Worm (Caenorhabditis elegans) whole organism, early embryonic: ENCODE results near the gene eak-4.
A peak's percentile ranks its signal among the peaks of the same experiment; 100 is the strongest.

ENCODE experiments used
- B0310.2 ChIP-seq: sonication (generic microtip); optimal IDR thresholded peaks from 2 replicates; lab custom pipeline; 2016; ENCODE audit warnings: mild to moderate bottlenecking, missing genetic modification characterization, missing compliant biosample characterization
- F13C5.2 ChIP-seq: sonication (generic microtip); optimal IDR thresholded peaks from 2 replicates; lab custom pipeline; 2017; ENCODE audit warnings: mild to moderate bottlenecking, missing genetic modification characterization, inconsistent platforms, missing compliant biosample characterization
- aly-1 ChIP-seq: sonication (generic microtip); optimal IDR thresholded peaks from 2 replicates; lab custom pipeline; 2016; ENCODE audit warnings: missing genetic modification characterization, missing compliant biosample characterization
- ama-1 ChIP-seq: fragments of 150-350 bp; optimal IDR thresholded peaks from 2 replicates; lab custom pipeline; 2014
- ceh-13 ChIP-seq: fragments of 200-800 bp; sonication (Bioruptor generic); optimal IDR thresholded peaks from 2 replicates; lab custom pipeline; 2018; ENCODE audit warnings: mild to moderate bottlenecking, missing genetic modification characterization, missing compliant biosample characterization
- ceh-36 ChIP-seq: sonication (generic microtip); optimal IDR thresholded peaks from 2 replicates; lab custom pipeline; 2016; ENCODE audit warnings: missing genetic modification characterization, inconsistent platforms, missing compliant biosample characterization
- ets-7 ChIP-seq: sonication (generic microtip); optimal IDR thresholded peaks from 2 replicates; lab custom pipeline; 2016; ENCODE audit warnings: missing genotype, missing genetic modification characterization, missing compliant biosample characterization
- flt-1 ChIP-seq: fragments of 200-800 bp; sonication (Bioruptor generic); IDR thresholded peaks from 2 replicates; pipeline ENCODE4 v1.3.6; 2022; ENCODE audit warnings: missing genetic modification characterization, missing compliant biosample characterization
- hmbx-1 ChIP-seq: sonication (generic microtip); optimal IDR thresholded peaks from 2 replicates; lab custom pipeline; 2016; ENCODE audit warnings: mild to moderate bottlenecking, missing genetic modification characterization, missing compliant biosample characterization
- hmg-4 ChIP-seq: fragments of 200-800 bp; sonication (Bioruptor generic); optimal IDR thresholded peaks from 2 replicates; lab custom pipeline; 2018; ENCODE audit warnings: mild to moderate bottlenecking, missing genetic modification characterization, missing compliant biosample characterization
- hnd-1 ChIP-seq: sonication (generic microtip); optimal IDR thresholded peaks from 2 replicates; lab custom pipeline; 2016; ENCODE audit warnings: missing genetic modification characterization, missing compliant biosample characterization
- pes-1 ChIP-seq: fragments of 200-800 bp; sonication (Bioruptor generic); IDR thresholded peaks from 2 replicates; pipeline ENCODE4 v1.3.6; 2022; ENCODE audit warnings: missing genetic modification reagents, missing genetic modification characterization, missing compliant biosample characterization
- scrt-1 ChIP-seq: fragments of 200-800 bp; sonication (Bioruptor generic); IDR thresholded peaks from 2 replicates; pipeline ENCODE4 v1.3.6; 2022; ENCODE audit warnings: missing genetic modification characterization, missing compliant biosample characterization
- sea-1 ChIP-seq: fragments of 200-800 bp; sonication (Bioruptor generic); conservative IDR thresholded peaks from 2 replicates; pipeline ENCODE4 v1.3.6; 2022; ENCODE audit warnings: missing genetic modification characterization, missing compliant biosample characterization
- tbx-11 ChIP-seq: fragments of 200-800 bp; sonication (Bioruptor generic); IDR thresholded peaks from 2 replicates; pipeline ENCODE4 v1.3.6; 2022; ENCODE audit warnings: missing genetic modification characterization, missing compliant biosample characterization
- tbx-37 ChIP-seq: fragments of 200-800 bp; sonication (Bioruptor generic); conservative IDR thresholded peaks from 2 replicates; pipeline ENCODE4 v1.3.6; 2022; ENCODE audit warnings: missing genetic modification reagents, missing genetic modification characterization, missing compliant biosample characterization
- tra-4 ChIP-seq: sonication (generic microtip); optimal IDR thresholded peaks from 2 replicates; lab custom pipeline; 2017; ENCODE audit warnings: missing genetic modification characterization, missing compliant biosample characterization

Gene eak-4

DNA sequence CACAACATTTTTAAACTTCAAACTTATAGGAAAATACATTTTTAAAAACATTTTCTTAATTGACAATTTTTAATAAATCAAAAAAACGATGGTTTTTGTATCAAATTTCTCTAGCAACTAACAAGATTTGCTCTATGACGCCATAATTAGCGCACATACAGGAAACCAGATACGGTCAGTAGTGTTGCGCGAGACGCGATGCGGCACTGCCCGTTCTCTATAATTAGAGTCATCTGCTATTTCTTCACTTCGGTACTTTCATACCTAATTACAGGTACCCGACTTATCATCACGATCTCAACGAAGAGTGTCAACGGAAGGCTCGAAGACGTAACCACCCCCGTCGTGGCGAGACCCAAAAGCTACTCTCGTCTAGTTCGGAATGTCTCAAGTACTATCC, 19.3 kb upstream of the eak-4 start:
- TF ChIP-seq sea-1 (no peak), aly-1 (tag; lab: Kevin White, UChicago) (no peak), pes-1 (GFP tag; lab: Robert Waterston, UW) (peak; percentile 24; the same call in 1 of the 2 replicates), hmbx-1 (tag; lab: Kevin White, UChicago) (no peak), ceh-36 (peak; percentile 5), tra-4 (tag; lab: Kevin White, UChicago) (no peak), tbx-37 (GFP tag; lab: Robert Waterston, UW) (no peak), hnd-1 (tag; lab: Kevin White, UChicago) (no peak), flt-1 (GFP tag; lab: Robert Waterston, UW) (0 out of 2 replicates have a peak, but pooled peaks have one; percentile 12), scrt-1 (GFP tag; lab: Robert Waterston, UW) (no peak), F13C5.2 (tag; lab: Kevin White, UChicago) (no peak), hmg-4 (GFP tag; lab: Kevin White, UChicago) (no peak), tbx-11 (GFP tag; lab: Robert Waterston, UW) (no peak), ceh-13 (no peak), ets-7 (no peak), B0310.2 (tag; lab: Kevin White, UChicago) (peak; percentile 28), ama-1 (no peak)

DNA sequence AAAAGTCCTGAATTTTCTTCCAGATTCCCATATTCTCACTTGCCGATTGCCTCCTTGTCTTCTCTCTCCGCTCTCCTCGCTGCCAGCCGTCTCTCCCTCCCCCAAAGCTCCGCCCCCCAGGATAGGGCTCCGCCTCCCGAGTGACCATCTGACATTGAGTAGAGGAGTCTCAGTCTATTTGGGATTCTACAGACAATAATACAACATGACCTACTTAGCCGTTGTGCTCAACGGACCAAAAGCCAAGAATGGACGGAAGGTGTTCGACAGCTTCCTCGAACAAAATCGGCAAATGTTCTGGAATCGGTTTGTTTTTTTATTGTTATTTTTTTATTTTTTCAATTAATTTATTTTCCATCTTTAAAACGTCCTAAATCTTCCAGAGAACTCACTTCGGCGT, 16.7 kb upstream of the eak-4 start, which contains the start of gene ham-1:
Gene ham-1, plus strand, starts transcription at position 173 of the 400 bp plus-strand sequence.
- no peak for TF ChIP-seq ceh-36
- no peak for TF ChIP-seq ets-7
- TF ChIP-seq ama-1, result no peak
- no peak for TF ChIP-seq tra-4 (tag; lab: Kevin White, UChicago)
- no peak for TF ChIP-seq tbx-37 (GFP tag; lab: Robert Waterston, UW)
- no peak for TF ChIP-seq hnd-1 (tag; lab: Kevin White, UChicago)
- no peak for TF ChIP-seq sea-1
- TF ChIP-seq hmbx-1 (tag; lab: Kevin White, UChicago), result no peak
- no peak for TF ChIP-seq F13C5.2 (tag; lab: Kevin White, UChicago)
- no peak for TF ChIP-seq hmg-4 (GFP tag; lab: Kevin White, UChicago)
- TF ChIP-seq aly-1 (tag; lab: Kevin White, UChicago), result no peak
- no peak for TF ChIP-seq ceh-13

DNA sequence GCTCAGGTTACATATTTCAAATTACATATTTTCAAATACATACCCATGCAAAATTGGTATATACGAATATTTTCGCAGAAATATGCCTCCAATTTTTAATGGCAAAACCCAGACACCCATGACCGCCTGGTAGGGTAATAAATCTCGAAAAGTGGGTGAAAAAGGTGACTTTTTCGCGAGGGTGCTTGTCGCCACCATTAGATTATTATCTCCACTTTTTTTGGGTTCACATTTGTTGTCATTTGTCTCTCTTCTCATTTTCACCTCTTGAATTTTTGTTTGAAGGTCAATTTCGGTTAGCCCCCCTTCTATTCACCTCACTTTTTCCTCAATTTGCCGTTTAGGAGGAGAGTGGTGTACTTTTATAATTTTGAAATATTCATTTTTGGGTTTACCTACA, 14.9 kb upstream of the eak-4 start:
- TF ChIP-seq aly-1 (tag; lab: Kevin White, UChicago), result no peak
- no peak for TF ChIP-seq flt-1 (GFP tag; lab: Robert Waterston, UW)
- no peak for TF ChIP-seq ceh-36
- no peak for TF ChIP-seq ets-7
- TF ChIP-seq scrt-1 (GFP tag; lab: Robert Waterston, UW), result no peak
- TF ChIP-seq ceh-13, result no peak
- no peak for TF ChIP-seq tbx-37 (GFP tag; lab: Robert Waterston, UW)
- TF ChIP-seq ama-1, result no peak
- no peak for TF ChIP-seq hmg-4 (GFP tag; lab: Kevin White, UChicago)
- no peak for TF ChIP-seq hnd-1 (tag; lab: Kevin White, UChicago)
- no peak for TF ChIP-seq F13C5.2 (tag; lab: Kevin White, UChicago)
- TF ChIP-seq sea-1, result no peak
- no peak for TF ChIP-seq tbx-11 (GFP tag; lab: Robert Waterston, UW)
- TF ChIP-seq pes-1 (GFP tag; lab: Robert Waterston, UW), result no peak
- TF ChIP-seq hmbx-1 (tag; lab: Kevin White, UChicago), result no peak
- no peak for TF ChIP-seq B0310.2 (tag; lab: Kevin White, UChicago)
- TF ChIP-seq tra-4 (tag; lab: Kevin White, UChicago), result no peak

DNA sequence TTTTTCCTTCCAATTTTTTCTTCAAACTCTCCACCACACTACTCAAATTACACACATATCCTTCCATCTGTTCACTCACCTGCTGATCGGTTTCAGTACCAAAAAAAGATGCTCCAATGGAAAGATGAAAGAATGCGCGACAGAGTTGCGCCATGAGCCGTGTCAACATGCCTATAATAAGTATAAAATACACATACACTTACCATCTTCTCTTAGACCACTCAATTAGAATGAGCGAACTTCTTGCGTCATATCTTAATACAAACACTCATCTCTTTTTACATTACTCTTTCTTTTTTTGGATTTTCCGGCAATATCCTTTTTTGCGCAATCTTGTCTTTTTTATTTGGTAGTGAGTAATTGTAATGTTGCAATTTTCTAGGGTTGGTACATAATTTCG, 12.4 kb upstream of the eak-4 start:
- TF ChIP-seq aly-1 (tag; lab: Kevin White, UChicago) (no peak), sea-1 (no peak), ceh-13 (no peak), hmbx-1 (tag; lab: Kevin White, UChicago) (no peak), ceh-36 (no peak), hmg-4 (GFP tag; lab: Kevin White, UChicago) (no peak), tra-4 (tag; lab: Kevin White, UChicago) (no peak), F13C5.2 (tag; lab: Kevin White, UChicago) (no peak), pes-1 (GFP tag; lab: Robert Waterston, UW) (no peak), hnd-1 (tag; lab: Kevin White, UChicago) (no peak), ets-7 (no peak), tbx-11 (GFP tag; lab: Robert Waterston, UW) (no peak), scrt-1 (GFP tag; lab: Robert Waterston, UW) (no peak), tbx-37 (GFP tag; lab: Robert Waterston, UW) (no peak), B0310.2 (tag; lab: Kevin White, UChicago) (no peak), flt-1 (GFP tag; lab: Robert Waterston, UW) (no peak), ama-1 (no peak)

DNA sequence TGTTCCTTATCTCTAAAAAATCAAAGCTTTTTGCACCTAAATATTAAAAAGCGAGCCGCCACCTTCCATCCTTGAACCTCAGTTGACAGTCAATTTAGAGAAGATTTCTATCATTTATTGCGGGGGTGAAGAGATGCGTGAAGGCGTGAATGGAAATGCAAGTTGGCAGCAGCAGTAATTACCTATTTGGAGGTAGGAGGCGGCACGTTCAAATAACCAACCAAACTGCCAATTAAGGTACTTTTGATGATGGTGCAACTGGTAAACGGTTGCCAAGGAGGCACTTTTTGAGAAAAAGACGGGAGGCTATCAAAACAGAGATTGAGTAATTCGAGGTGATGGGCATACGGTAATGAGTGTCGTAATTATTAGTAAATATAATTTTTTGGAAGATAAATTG, 11.0 kb upstream of the eak-4 start:
- no peak for TF ChIP-seq hnd-1 (tag; lab: Kevin White, UChicago)
- TF ChIP-seq aly-1 (tag; lab: Kevin White, UChicago), result no peak
- TF ChIP-seq scrt-1 (GFP tag; lab: Robert Waterston, UW), result no peak
- no peak for TF ChIP-seq ama-1
- no peak for TF ChIP-seq ceh-13
- no peak for TF ChIP-seq ets-7
- no peak for TF ChIP-seq sea-1
- no peak for TF ChIP-seq tbx-37 (GFP tag; lab: Robert Waterston, UW)
- TF ChIP-seq B0310.2 (tag; lab: Kevin White, UChicago), result no peak
- no peak for TF ChIP-seq pes-1 (GFP tag; lab: Robert Waterston, UW)
- no peak for TF ChIP-seq hmg-4 (GFP tag; lab: Kevin White, UChicago)
- no peak for TF ChIP-seq hmbx-1 (tag; lab: Kevin White, UChicago)
- TF ChIP-seq flt-1 (GFP tag; lab: Robert Waterston, UW), result no peak
- no peak for TF ChIP-seq tbx-11 (GFP tag; lab: Robert Waterston, UW)
- no peak for TF ChIP-seq ceh-36
- no peak for TF ChIP-seq tra-4 (tag; lab: Kevin White, UChicago)
- TF ChIP-seq F13C5.2 (tag; lab: Kevin White, UChicago), result no peak

DNA sequence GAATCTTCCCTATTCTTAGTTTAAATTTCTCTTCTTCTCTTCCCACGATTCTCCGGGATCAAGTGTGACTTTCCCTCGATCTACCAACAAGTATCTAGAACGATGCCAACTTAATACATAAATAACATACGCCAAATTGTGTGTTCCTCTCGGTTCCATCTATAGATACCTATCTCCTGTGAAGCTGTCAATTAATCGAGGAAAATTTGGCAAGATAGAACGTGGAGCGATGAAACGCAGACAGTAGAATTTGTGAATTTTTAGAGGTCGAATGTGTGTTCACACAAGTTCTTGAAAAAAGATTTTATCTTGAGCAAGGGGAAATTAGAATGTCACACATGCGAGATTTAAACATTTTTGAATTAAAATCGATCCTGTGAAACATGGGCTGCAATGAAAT, 6.2 kb upstream of the eak-4 start:
- TF ChIP-seq hmg-4 (GFP tag; lab: Kevin White, UChicago), result no peak
- TF ChIP-seq tra-4 (tag; lab: Kevin White, UChicago), result no peak
- no peak for TF ChIP-seq sea-1
- TF ChIP-seq ceh-13, result no peak
- TF ChIP-seq tbx-37 (GFP tag; lab: Robert Waterston, UW), result no peak
- TF ChIP-seq aly-1 (tag; lab: Kevin White, UChicago), result no peak
- TF ChIP-seq hnd-1 (tag; lab: Kevin White, UChicago), result no peak
- TF ChIP-seq ama-1, result no peak
- TF ChIP-seq scrt-1 (GFP tag; lab: Robert Waterston, UW), result no peak
- no peak for TF ChIP-seq hmbx-1 (tag; lab: Kevin White, UChicago)
- TF ChIP-seq B0310.2 (tag; lab: Kevin White, UChicago), result no peak
- TF ChIP-seq ets-7, result no peak
- no peak for TF ChIP-seq flt-1 (GFP tag; lab: Robert Waterston, UW)
- no peak for TF ChIP-seq pes-1 (GFP tag; lab: Robert Waterston, UW)
- no peak for TF ChIP-seq tbx-11 (GFP tag; lab: Robert Waterston, UW)
- TF ChIP-seq F13C5.2 (tag; lab: Kevin White, UChicago), result no peak
- TF ChIP-seq ceh-36, result no peak
